Worm (Caenorhabditis elegans) whole organism, late embryonic: Measurements from ENCODE around the gene str-118.

Experiments
- ahr-1 ChIP-seq: sonication (generic microtip); optimal IDR thresholded peaks from 2 replicates; lab custom pipeline; 2016; ENCODE audit warnings: missing genetic modification characterization, missing compliant biosample characterization
- ceh-45 ChIP-seq: fragments of 200-800 bp; sonication (Bioruptor generic); IDR thresholded peaks from 2 replicates; pipeline ENCODE4 v1.3.6; 2022; ENCODE audit warnings: missing genetic modification reagents, missing genetic modification characterization, missing compliant biosample characterization
- ets-4 ChIP-seq: sonication (generic microtip); optimal IDR thresholded peaks from 2 replicates; lab custom pipeline; 2016; ENCODE audit warnings: missing genetic modification characterization, missing compliant biosample characterization
- hlh-30 ChIP-seq: sonication (generic microtip); optimal IDR thresholded peaks from 2 replicates; lab custom pipeline; 2017; ENCODE audit warnings: antibody characterized with exemption, missing genetic modification characterization, missing compliant biosample characterization; ENCODE audit not compliant: insufficient read depth
- hlh-6 ChIP-seq: sonication (generic microtip); optimal IDR thresholded peaks from 2 replicates; lab custom pipeline; 2016; ENCODE audit warnings: missing genotype, missing genetic modification characterization, missing compliant biosample characterization
- lin-11 ChIP-seq: fragments of 200-800 bp; sonication (Bioruptor generic); optimal IDR thresholded peaks from 2 replicates; lab custom pipeline; 2018; ENCODE audit warnings: mild to moderate bottlenecking, missing genetic modification characterization, missing compliant biosample characterization
- rnt-1 ChIP-seq: sonication (generic microtip); optimal IDR thresholded peaks from 2 replicates; lab custom pipeline; 2016; ENCODE audit warnings: missing genetic modification characterization, missing compliant biosample characterization
- sox-4 ChIP-seq: sonication (generic microtip); optimal IDR thresholded peaks from 2 replicates; lab custom pipeline; 2017; ENCODE audit warnings: mild to moderate bottlenecking, missing genetic modification characterization, inconsistent platforms, missing compliant biosample characterization

- TF ChIP-seq hlh-6 (tag; lab: Kevin White, UChicago) (no peak), ceh-45 (GFP tag; lab: Robert Waterston, UW) (no peak), sox-4 (no peak), ahr-1 (tag; lab: Kevin White, UChicago) (no peak), lin-11 (tag; lab: Kevin White, UChicago) (no peak), rnt-1 (no peak), ets-4 (tag; lab: Kevin White, UChicago) (no peak), hlh-30 (tag; lab: Kevin White, UChicago) (no peak)
Observed at ce11 chrV:10091152-10091551, 39.2 kb downstream of the str-118 start, which contains the start of gene R04B5.11.
